Worm (Caenorhabditis elegans): ENCODE measurements around the gene C56G2.22.
A peak's percentile ranks its signal among the peaks of the same experiment; 100 is the strongest.

C56G2.22 gene

ce11 chrIII:6344737-6345136, 1.5 kb upstream of the C56G2.22 start (continued):
- TF ChIP-seq F13H6.1 (tag; optimal IDR thresholded peaks at IDR 0.05) (peak; percentile 38), C08G9.2 (tag; optimal IDR thresholded peaks at IDR 0.05) (peak; percentile 29), ceh-45 (GFP tag; IDR thresholded peaks at IDR 0.05) (no peak), C38D4.7 (GFP tag; optimal IDR thresholded peaks at IDR 0.05) (no peak), ceh-30 (tag; optimal IDR thresholded peaks at IDR 0.05) (peak; percentile 30), unc-55 (GFP tag; optimal IDR thresholded peaks at IDR 0.05) (peak; percentile 57), ttx-3 (tag; optimal IDR thresholded peaks at IDR 0.05) (no peak), odd-2 (tag; optimal IDR thresholded peaks at IDR 0.05) (no peak), che-1 (tag; optimal IDR thresholded peaks at IDR 0.05) (no peak), fax-1 (tag; optimal IDR thresholded peaks at IDR 0.05) (no peak), hlh-30 (tag; optimal IDR thresholded peaks at IDR 0.05; ENCODE audit: insufficient read depth) (peak; percentile 41), unc-42 (tag; optimal IDR thresholded peaks at IDR 0.05) (peak; percentile 25), hlh-8 (tag; optimal IDR thresholded peaks at IDR 0.05) (no peak), dve-1 (tag; optimal IDR thresholded peaks at IDR 0.05) (peak; percentile 70), dmd-4 (tag; optimal IDR thresholded peaks at IDR 0.05; ENCODE audit: borderline replicate concordance) (no peak), eyg-1 (tag; optimal IDR thresholded peaks at IDR 0.05) (no peak), fkh-10 (GFP tag; optimal IDR thresholded peaks at IDR 0.05) (peak; percentile 33), rnt-1 (tag; optimal IDR thresholded peaks at IDR 0.05) (no peak)

- TF ChIP-seq lim-6 (tag; optimal IDR thresholded peaks at IDR 0.05) (no peak), pha-4 (tag; optimal IDR thresholded peaks at IDR 0.05) (no peak), ceh-48 (tag; optimal IDR thresholded peaks at IDR 0.05) (no peak), tbx-2 (tag; optimal IDR thresholded peaks at IDR 0.05) (no peak), unc-3 (GFP tag; conservative IDR thresholded peaks at IDR 0.05) (no peak), unc-3 (tag; optimal IDR thresholded peaks at IDR 0.05) (no peak), pqm-1 (tag; optimal IDR thresholded peaks at IDR 0.05) (no peak), zip-5 (tag; optimal IDR thresholded peaks at IDR 0.05) (no peak), elt-4 (tag; optimal IDR thresholded peaks at IDR 0.05) (no peak), hlh-8 (tag; optimal IDR thresholded peaks at IDR 0.05) (no peak), unc-86 (tag; optimal IDR thresholded peaks at IDR 0.05) (no peak), tbx-7 (tag; optimal IDR thresholded peaks at IDR 0.05) (no peak), T23F11.4 (GFP tag; optimal IDR thresholded peaks at IDR 0.05) (no peak)
Measured at ce11 chrIII:6348578-6348977, 2.3 kb downstream of the C56G2.22 start.

ce11 chrIII:6350424-6350823, 4.2 kb downstream of the C56G2.22 start:
- TF ChIP-seq unc-42 (tag; optimal IDR thresholded peaks at IDR 0.05), result peak; percentile 58
- TF ChIP-seq nhr-232 (tag; optimal IDR thresholded peaks at IDR 0.05), result no peak

ce11 chrIII:6351438-6351837, 5.2 kb downstream of the C56G2.22 start:
- no peak for TF ChIP-seq unc-86 (tag; optimal IDR thresholded peaks at IDR 0.05)
- no peak for TF ChIP-seq fkh-6 (tag; optimal IDR thresholded peaks at IDR 0.05)
- TF ChIP-seq pat-9 (tag; optimal IDR thresholded peaks at IDR 0.05), result no peak
- no peak for TF ChIP-seq eyg-1 (tag; optimal IDR thresholded peaks at IDR 0.05)
- no peak for TF ChIP-seq tbx-2 (tag; optimal IDR thresholded peaks at IDR 0.05)
- TF ChIP-seq C08G9.2 (tag; optimal IDR thresholded peaks at IDR 0.05), result no peak
- TF ChIP-seq pax-1 (tag; optimal IDR thresholded peaks at IDR 0.05), result no peak
- no peak for TF ChIP-seq ceh-24 (tag; optimal IDR thresholded peaks at IDR 0.05)
- TF ChIP-seq pha-2 (tag; optimal IDR thresholded peaks at IDR 0.05), result no peak
- TF ChIP-seq ceh-19 (GFP tag; optimal IDR thresholded peaks at IDR 0.05), result no peak

- TF ChIP-seq odd-2 (tag; optimal IDR thresholded peaks at IDR 0.05), result no peak
- peak; percentile 67 for TF ChIP-seq unc-42 (tag; optimal IDR thresholded peaks at IDR 0.05)
- no peak for TF ChIP-seq ets-4 (tag; optimal IDR thresholded peaks at IDR 0.05)
Measured at ce11 chrIII:6352459-6352858, 6.2 kb downstream of the C56G2.22 start.

All from whole organism, late embryonic.